Worm (Caenorhabditis elegans) whole organism, late embryonic: ENCODE results near the gene ZC204.12.

Source experiments
- F13H6.1 ChIP-seq: sonication (generic microtip); optimal IDR thresholded peaks from 2 replicates; lab custom pipeline; 2016; ENCODE audit warnings: missing genetic modification characterization, missing compliant biosample characterization
- K09A11.1 ChIP-seq: sonication (generic microtip); optimal IDR thresholded peaks from 2 replicates; lab custom pipeline; 2017; ENCODE audit warnings: antibody characterized with exemption, mild to moderate bottlenecking, missing genetic modification characterization, missing compliant biosample characterization; ENCODE audit not compliant: insufficient read depth
- ceh-14 ChIP-seq: sonication (generic microtip); optimal IDR thresholded peaks from 2 replicates; lab custom pipeline; 2016; ENCODE audit warnings: missing genotype, missing genetic modification characterization, missing compliant biosample characterization
- ceh-48 ChIP-seq: sonication (generic microtip); optimal IDR thresholded peaks from 2 replicates; lab custom pipeline; 2016; ENCODE audit warnings: missing genetic modification characterization, inconsistent platforms, missing compliant biosample characterization
- dve-1 ChIP-seq: sonication (generic microtip); optimal IDR thresholded peaks from 2 replicates; lab custom pipeline; 2017; ENCODE audit warnings: antibody characterized with exemption, mild to moderate bottlenecking, missing genetic modification characterization, missing compliant biosample characterization
- elt-2 ChIP-seq: sonication (generic microtip); optimal IDR thresholded peaks from 2 replicates; lab custom pipeline; 2016; ENCODE audit warnings: missing genetic modification reagents, missing genetic modification characterization, missing compliant biosample characterization
- fkh-10 ChIP-seq: fragments of 150-350 bp; optimal IDR thresholded peaks from 2 replicates; lab custom pipeline; 2014; ENCODE audit warnings: missing biosample characterization, missing genetic modification reagents, missing genetic modification characterization
- hlh-30 ChIP-seq: sonication (generic microtip); optimal IDR thresholded peaks from 2 replicates; lab custom pipeline; 2017; ENCODE audit warnings: antibody characterized with exemption, missing genetic modification characterization, missing compliant biosample characterization; ENCODE audit not compliant: insufficient read depth
- nhr-11 ChIP-seq: fragments of 150-350 bp; optimal IDR thresholded peaks from 2 replicates; lab custom pipeline; 2014; ENCODE audit warnings: missing biosample characterization, missing genetic modification characterization
- unc-42 ChIP-seq: sonication (generic microtip); optimal IDR thresholded peaks from 2 replicates; lab custom pipeline; 2016; ENCODE audit warnings: missing genotype, missing genetic modification characterization, missing compliant biosample characterization
- ztf-16 ChIP-seq: sonication (generic microtip); optimal IDR thresholded peaks from 2 replicates; lab custom pipeline; 2017; ENCODE audit warnings: missing genetic modification characterization, missing compliant biosample characterization

DNA sequence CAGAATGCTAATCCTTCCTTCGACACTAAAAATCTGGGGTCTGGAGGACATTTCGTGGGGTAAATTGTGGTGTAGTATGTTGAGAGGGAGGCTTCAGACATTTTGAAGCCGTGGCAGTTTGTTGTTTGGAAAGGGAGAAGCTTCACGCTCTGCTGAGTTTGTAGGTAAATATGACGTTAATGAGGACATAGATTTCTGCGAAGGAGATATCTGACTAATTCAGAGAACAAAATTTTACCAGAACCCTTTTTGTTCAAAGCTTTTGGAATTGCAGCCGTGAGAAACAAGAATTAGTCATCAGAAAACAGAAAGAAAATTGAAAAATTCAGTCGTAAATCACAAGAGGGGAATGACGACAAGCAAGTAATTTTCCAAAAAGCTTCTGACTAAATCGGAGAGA, 16.6 kb downstream of the ZC204.12 start, which contains the start of gene srh-72:
- TF ChIP-seq elt-2 (tag; lab: Kevin White, UChicago), result no peak
- TF ChIP-seq unc-42, result no peak
- TF ChIP-seq K09A11.1 (tag; lab: Kevin White, UChicago), result no peak
- TF ChIP-seq hlh-30 (tag; lab: Kevin White, UChicago), result no peak
- no peak for TF ChIP-seq ceh-48 (tag; lab: Kevin White, UChicago)
- TF ChIP-seq F13H6.1 (tag; lab: Kevin White, UChicago), result no peak
- no peak for TF ChIP-seq dve-1 (tag; lab: Kevin White, UChicago)
- no peak for TF ChIP-seq fkh-10 (GFP tag; lab: Kevin White, UChicago)
- no peak for TF ChIP-seq ztf-16 (tag; lab: Kevin White, UChicago)
- TF ChIP-seq ceh-14 (tag; lab: Kevin White, UChicago), result no peak
- no peak for TF ChIP-seq nhr-11
